Fruit fly (Drosophila melanogaster): ENCODE results near the gene CG15021.

- TF ChIP-seq CTCF (optimal IDR thresholded peaks at IDR 0.05) (no peak), CG8478 (optimal IDR thresholded peaks at IDR 0.05) (no peak)
Measured at dm6 chr3L:4399905-4400304, 36.6 kb upstream of the CG15021 start.

Measured in S2 (cell line).